Fruit fly (Drosophila melanogaster) whole organism, pupa: ENCODE data around the gene CG1299.

Experiments
- CG10348 ChIP-seq: fragments of 200-800 bp; sonication (Bioruptor generic); IDR thresholded peaks from 2 replicates; pipeline ENCODE4 v1.3.6; 2022; ENCODE audit warnings: missing biosample characterization, missing genetic modification characterization
- CG12605 ChIP-seq: fragments of 200-800 bp; sonication (Bioruptor generic); IDR thresholded peaks from 2 replicates; pipeline ENCODE4 v1.3.6; 2022; ENCODE audit warnings: missing biosample characterization, missing genetic modification characterization
- CG14655 ChIP-seq: fragments of 200-800 bp; sonication (Bioruptor generic); optimal IDR thresholded peaks from 3 replicates; lab custom pipeline; 2017; ENCODE audit warnings: mild to moderate bottlenecking, missing biosample characterization, missing genetic modification reagents, missing genetic modification characterization
- CG17806 ChIP-seq: fragments of 200-800 bp; sonication (Bioruptor generic); optimal IDR thresholded peaks from 2 replicates; lab custom pipeline; 2018; ENCODE audit warnings: missing biosample characterization, mild to moderate bottlenecking, missing genetic modification characterization, moderate library complexity
- CG34367 ChIP-seq: fragments of 200-800 bp; sonication (Bioruptor generic); optimal IDR thresholded peaks from 2 replicates; lab custom pipeline; 2018; ENCODE audit warnings: missing biosample characterization, mild to moderate bottlenecking, missing genetic modification characterization
- CG9948 ChIP-seq: fragments of 200-800 bp; sonication (Bioruptor generic); optimal IDR thresholded peaks from 2 replicates; lab custom pipeline; 2018; ENCODE audit warnings: missing biosample characterization, mild to moderate bottlenecking, missing genetic modification characterization, moderate library complexity
- EcR ChIP-seq: fragments of 200-800 bp; sonication (Bioruptor generic); optimal IDR thresholded peaks from 3 replicates; lab custom pipeline; 2019; ENCODE audit warnings: missing biosample characterization, missing genetic modification characterization, mild to moderate bottlenecking, moderate library complexity, missing genetic modification reagents
- Ets98B ChIP-seq: fragments of 200-800 bp; sonication (Bioruptor generic); IDR thresholded peaks from 2 replicates; pipeline ENCODE4 v1.3.6; 2022; ENCODE audit warnings: missing biosample characterization, missing genetic modification characterization
- Pif1B ChIP-seq: fragments of 200-800 bp; sonication (Bioruptor generic); optimal IDR thresholded peaks from 3 replicates; lab custom pipeline; 2016; ENCODE audit warnings: missing biosample characterization, missing genetic modification characterization
- gl ChIP-seq: fragments of 200-800 bp; sonication (Bioruptor generic); optimal IDR thresholded peaks from 2 replicates; lab custom pipeline; 2018; ENCODE audit warnings: missing biosample characterization, mild to moderate bottlenecking, missing genetic modification characterization
- rn ChIP-seq: fragments of 200-800 bp; sonication (Bioruptor generic); IDR thresholded peaks from 2 replicates; pipeline ENCODE4 v1.3.6; 2022; ENCODE audit warnings: missing biosample characterization, missing genetic modification characterization

- no peak for TF ChIP-seq CG34367 (tag; lab: Kevin White, UChicago)
- TF ChIP-seq CG9948 = no peak
- TF ChIP-seq Pif1B (GFP tag; lab: Kevin White, UChicago) = no peak
- no peak for TF ChIP-seq CG10348 (GFP tag; lab: Robert Waterston, UW)
- peak; percentile 42 for TF ChIP-seq EcR (GFP tag; lab: Kevin White, UChicago)
- TF ChIP-seq rn = no peak
- TF ChIP-seq CG14655 (GFP tag; lab: Kevin White, UChicago) = no peak
- TF ChIP-seq Ets98B (GFP tag; lab: Robert Waterston, UW) = no peak
- TF ChIP-seq CG12605 = 0 out of 2 replicates have a peak, but pooled peaks have one; percentile 34
- no peak for TF ChIP-seq CG17806 (tag; lab: Kevin White, UChicago)
- no peak for TF ChIP-seq gl (tag; lab: Kevin White, UChicago)
Measured at dm6 chr3L:4103258-4104247, 44.9 kb upstream of the CG1299 start, which contains the start of gene Fit1.
